Fruit fly (Drosophila melanogaster) whole organism, embryonic: Measurements from ENCODE around the gene cup.
A peak's percentile ranks its signal among the peaks of the same experiment; 100 is the strongest.

Source experiments
- Abd-B ChIP-seq: fragments of 200-800 bp; sonication (Bioruptor generic); optimal IDR thresholded peaks from 2 replicates; lab custom pipeline; 2018; ENCODE audit warnings: missing biosample characterization, mild to moderate bottlenecking, missing genetic modification characterization, moderate library complexity
- Antp ChIP-seq: fragments of 200-800 bp; sonication (Bioruptor generic); optimal IDR thresholded peaks from 3 replicates; lab custom pipeline; 2016; ENCODE audit warnings: missing biosample characterization, missing genetic modification characterization
- CG10209 ChIP-seq: fragments of 200-800 bp; sonication (Bioruptor generic); optimal IDR thresholded peaks from 3 replicates; lab custom pipeline; 2017; ENCODE audit warnings: missing biosample characterization, mild to moderate bottlenecking, missing genetic modification characterization, missing genetic modification reagents
- CG1024 ChIP-seq: fragments of 200-800 bp; sonication (Bioruptor generic); IDR thresholded peaks from 2 replicates; pipeline ENCODE4 v1.3.6; 2022; ENCODE audit warnings: missing biosample characterization, missing genetic modification characterization
- CG10267 ChIP-seq: fragments of 200-800 bp; sonication (Bioruptor generic); optimal IDR thresholded peaks from 2 replicates; lab custom pipeline; 2018; ENCODE audit warnings: missing biosample characterization, mild to moderate bottlenecking, missing genetic modification characterization, moderate library complexity
- CG10321 ChIP-seq: fragments of 200-800 bp; sonication (Bioruptor generic); IDR thresholded peaks from 2 replicates; pipeline ENCODE4 v1.3.6; 2022; ENCODE audit warnings: missing biosample characterization, missing genetic modification characterization
- CG11456 ChIP-seq: fragments of 200-800 bp; sonication (Bioruptor generic); IDR thresholded peaks from 3 replicates; pipeline ENCODE4 v1.3.6; 2022; ENCODE audit warnings: missing biosample characterization, missing genetic modification characterization
- CG11723 ChIP-seq: fragments of 200-800 bp; sonication (Bioruptor generic); optimal IDR thresholded peaks from 2 replicates; lab custom pipeline; 2017; ENCODE audit warnings: missing biosample characterization, mild to moderate bottlenecking, missing genetic modification characterization
- CG12155 ChIP-seq: fragments of 200-800 bp; sonication (Bioruptor generic); optimal IDR thresholded peaks from 3 replicates; lab custom pipeline; 2016; ENCODE audit warnings: missing biosample characterization, missing genetic modification characterization
- CG12769 ChIP-seq: fragments of 200-800 bp; sonication (Bioruptor generic); optimal IDR thresholded peaks from 2 replicates; lab custom pipeline; 2019; ENCODE audit warnings: missing biosample characterization, mild to moderate bottlenecking, missing genetic modification characterization, moderate library complexity
- CG13287 ChIP-seq: fragments of 200-800 bp; sonication (Bioruptor generic); IDR thresholded peaks from 2 replicates; pipeline ENCODE4 v1.3.6; 2022; ENCODE audit warnings: missing biosample characterization, missing genetic modification characterization; ENCODE audit not compliant: partially characterized antibody
- CG14050 ChIP-seq: fragments of 200-800 bp; sonication (Bioruptor generic); IDR thresholded peaks from 3 replicates; pipeline ENCODE4 v1.3.6; 2022; ENCODE audit warnings: missing biosample characterization, missing genetic modification characterization
- CG1792 ChIP-seq: fragments of 200-800 bp; sonication (Bioruptor generic); optimal IDR thresholded peaks from 2 replicates; lab custom pipeline; 2016; ENCODE audit warnings: missing biosample characterization, missing genetic modification characterization
- CG18599 ChIP-seq: fragments of 200-800 bp; sonication (Bioruptor generic); optimal IDR thresholded peaks from 3 replicates; lab custom pipeline; 2017; ENCODE audit warnings: missing biosample characterization, missing genetic modification characterization, mild to moderate bottlenecking, moderate library complexity, missing genetic modification reagents
- CG18764 ChIP-seq: fragments of 200-800 bp; sonication (Bioruptor generic); optimal IDR thresholded peaks from 3 replicates; lab custom pipeline; 2016; ENCODE audit warnings: missing biosample characterization, missing genetic modification characterization
- CG2120 ChIP-seq: fragments of 200-800 bp; sonication (Bioruptor generic); optimal IDR thresholded peaks from 3 replicates; lab custom pipeline; 2016; ENCODE audit warnings: missing biosample characterization, missing genetic modification characterization
- CG2199 ChIP-seq: fragments of 200-800 bp; sonication (Bioruptor generic); IDR thresholded peaks from 3 replicates; pipeline ENCODE4 v1.3.6; 2022; ENCODE audit warnings: missing biosample characterization, missing genetic modification characterization
- CG2889 ChIP-seq: fragments of 200-800 bp; sonication (Bioruptor generic); IDR thresholded peaks from 3 replicates; pipeline ENCODE4 v1.3.6; 2022; ENCODE audit warnings: missing biosample characterization, missing genetic modification characterization
- CG34422 ChIP-seq: fragments of 200-800 bp; sonication (Bioruptor generic); IDR thresholded peaks from 3 replicates; pipeline ENCODE4 v1.3.6; 2022; ENCODE audit warnings: missing biosample characterization, missing genetic modification characterization
- CG4282 ChIP-seq: fragments of 200-800 bp; sonication (Bioruptor generic); optimal IDR thresholded peaks from 2 replicates; lab custom pipeline; 2016; ENCODE audit warnings: missing biosample characterization, missing genetic modification characterization
- CG9609 ChIP-seq: fragments of 200-800 bp; sonication (Bioruptor generic); optimal IDR thresholded peaks from 3 replicates; lab custom pipeline; 2016; ENCODE audit warnings: missing biosample characterization, missing genetic modification characterization
- CG9876 ChIP-seq: fragments of 200-800 bp; sonication (Bioruptor generic); optimal IDR thresholded peaks from 2 replicates; lab custom pipeline; 2016; ENCODE audit warnings: missing biosample characterization, missing genetic modification characterization
- D19A ChIP-seq: fragments of 200-800 bp; optimal IDR thresholded peaks from 3 replicates; lab custom pipeline; 2019; ENCODE audit warnings: missing biosample characterization, mild to moderate bottlenecking, missing genetic modification characterization, moderate library complexity
- E2f1 ChIP-seq: fragments of 200-800 bp; sonication (Bioruptor generic); IDR thresholded peaks from 2 replicates; pipeline ENCODE4 v1.3.6; 2022; ENCODE audit warnings: missing biosample characterization, missing genetic modification characterization
- ERR ChIP-seq: fragments of 200-800 bp; sonication (Bioruptor generic); optimal IDR thresholded peaks from 2 replicates; lab custom pipeline; 2016; ENCODE audit warnings: missing biosample characterization, missing genetic modification characterization
- H2.0 ChIP-seq: fragments of 200-800 bp; sonication (Bioruptor generic); IDR thresholded peaks from 2 replicates; pipeline ENCODE4 v1.3.6; 2022; ENCODE audit warnings: missing biosample characterization, missing genetic modification characterization
- Lpt ChIP-seq: fragments of >200 bp; optimal IDR thresholded peaks from 2 replicates; lab custom pipeline; 2018; ENCODE audit warnings: missing biosample characterization, missing genetic modification characterization
- Myb ChIP-seq: fragments of 200-800 bp; sonication (Bioruptor generic); optimal IDR thresholded peaks from 2 replicates; lab custom pipeline; 2016; ENCODE audit warnings: missing biosample characterization, missing genetic modification characterization
- NC2α ChIP-seq: fragments of 200-800 bp; sonication (Bioruptor generic); optimal IDR thresholded peaks from 2 replicates; lab custom pipeline; 2016; ENCODE audit warnings: missing biosample characterization, missing genetic modification characterization
- Neu2 ChIP-seq: fragments of 200-800 bp; sonication (Bioruptor generic); optimal IDR thresholded peaks from 3 replicates; lab custom pipeline; 2016; ENCODE audit warnings: missing biosample characterization, missing genetic modification characterization, borderline replicate concordance
- Oli ChIP-seq: fragments of 200-800 bp; sonication (Bioruptor generic); optimal IDR thresholded peaks from 2 replicates; lab custom pipeline; 2018; ENCODE audit warnings: missing biosample characterization, mild to moderate bottlenecking, missing genetic modification characterization, moderate library complexity
- Sry-δ ChIP-seq: fragments of 200-800 bp; sonication (Bioruptor generic); optimal IDR thresholded peaks from 2 replicates; lab custom pipeline; 2016; ENCODE audit warnings: missing biosample characterization, missing genetic modification characterization
- ac ChIP-seq: fragments of 200-800 bp; sonication (Bioruptor generic); optimal IDR thresholded peaks from 3 replicates; lab custom pipeline; 2017; ENCODE audit warnings: missing biosample characterization, mild to moderate bottlenecking, missing genetic modification characterization
- az2 ChIP-seq: fragments of 200-800 bp; sonication (Bioruptor generic); optimal IDR thresholded peaks from 3 replicates; lab custom pipeline; 2016; ENCODE audit warnings: missing biosample characterization, missing genetic modification characterization
- cas ChIP-seq: fragments of 200-800 bp; sonication (Bioruptor generic); IDR thresholded peaks from 2 replicates; pipeline ENCODE4 v1.3.6; 2022; ENCODE audit warnings: missing biosample characterization, missing genetic modification characterization
- dimm ChIP-seq: fragments of 200-800 bp; sonication (Bioruptor generic); IDR thresholded peaks from 2 replicates; pipeline ENCODE4 v1.3.6; 2022; ENCODE audit warnings: missing biosample characterization, missing genetic modification characterization
- fd102C ChIP-seq: fragments of 200-800 bp; sonication (Bioruptor generic); optimal IDR thresholded peaks from 2 replicates; lab custom pipeline; 2018; ENCODE audit warnings: missing biosample characterization, mild to moderate bottlenecking, missing genetic modification characterization, moderate library complexity
- fd64A ChIP-seq: fragments of 200-800 bp; sonication (Bioruptor generic); optimal IDR thresholded peaks from 3 replicates; lab custom pipeline; 2018; ENCODE audit warnings: missing biosample characterization, mild to moderate bottlenecking, missing genetic modification characterization
- gsb-n ChIP-seq: fragments of 200-800 bp; sonication (Bioruptor generic); optimal IDR thresholded peaks from 3 replicates; lab custom pipeline; 2018; ENCODE audit warnings: missing biosample characterization, mild to moderate bottlenecking, missing genetic modification characterization
- hb ChIP-seq: fragments of 200-800 bp; sonication (Bioruptor generic); IDR thresholded peaks from 3 replicates; pipeline ENCODE4 v1.3.6; 2022; ENCODE audit warnings: missing biosample characterization, missing genetic modification characterization; ENCODE audit not compliant: partially characterized antibody
- jigr1 ChIP-seq: fragments of 200-800 bp; sonication (Bioruptor generic); IDR thresholded peaks from 3 replicates; pipeline ENCODE4 v1.3.6; 2022; ENCODE audit warnings: missing biosample characterization, missing genetic modification characterization
- kah ChIP-seq: fragments of 200-800 bp; sonication (Bioruptor generic); optimal IDR thresholded peaks from 2 replicates; lab custom pipeline; 2018; ENCODE audit warnings: missing biosample characterization, mild to moderate bottlenecking, missing genetic modification characterization
- lmd ChIP-seq: fragments of 200-800 bp; sonication (Bioruptor generic); IDR thresholded peaks from 2 replicates; pipeline ENCODE4 v1.3.6; 2022; ENCODE audit warnings: missing biosample characterization, missing genetic modification characterization
- p53 ChIP-seq: fragments of 200-800 bp; sonication (Bioruptor generic); optimal IDR thresholded peaks from 2 replicates; lab custom pipeline; 2016; ENCODE audit warnings: missing biosample characterization, missing genetic modification characterization
- ranshi ChIP-seq: fragments of 200-800 bp; sonication (Bioruptor generic); IDR thresholded peaks from 2 replicates; pipeline ENCODE4 v1.3.6; 2022; ENCODE audit warnings: missing biosample characterization, missing genetic modification characterization
- repo ChIP-seq: fragments of 200-800 bp; sonication (Bioruptor generic); optimal IDR thresholded peaks from 2 replicates; lab custom pipeline; 2016; ENCODE audit warnings: missing biosample characterization, missing genetic modification characterization
- shn ChIP-seq: fragments of 200-800 bp; sonication (Bioruptor generic); optimal IDR thresholded peaks from 3 replicates; lab custom pipeline; 2016; ENCODE audit warnings: missing biosample characterization, missing genetic modification characterization
- sisA ChIP-seq: fragments of 200-800 bp; sonication (Bioruptor generic); IDR thresholded peaks from 2 replicates; pipeline ENCODE4 v1.3.6; 2022; ENCODE audit warnings: missing biosample characterization, missing genetic modification characterization
- unc-4 ChIP-seq: fragments of 200-800 bp; sonication (Bioruptor generic); IDR thresholded peaks from 2 replicates; pipeline ENCODE4 v1.3.6; 2022; ENCODE audit warnings: missing biosample characterization, missing genetic modification characterization; ENCODE audit not compliant: partially characterized antibody
- vfl ChIP-seq: fragments of 200-800 bp; sonication (Bioruptor generic); optimal IDR thresholded peaks from 2 replicates; lab custom pipeline; 2016; ENCODE audit warnings: missing biosample characterization, missing genetic modification characterization

The cup gene

dm6 chr2L:6673211-6674012 is 9.9 kb downstream of the cup start, which contains the start of gene Spn27A (continued):
- peak; percentile 70 for TF ChIP-seq az2 (GFP tag; lab: Kevin White, UChicago)
- TF ChIP-seq CG34422 (GFP tag; lab: Robert Waterston, UW), result no peak
- TF ChIP-seq ranshi (GFP tag; lab: Robert Waterston, UW), result no peak
- TF ChIP-seq cas (GFP tag; lab: Robert Waterston, UW), result no peak
- TF ChIP-seq Oli (tag; lab: Kevin White, UChicago), result peak; percentile 63
- TF ChIP-seq CG18764 (GFP tag; lab: Kevin White, UChicago), result peak; percentile 35
- peak; percentile 51 for TF ChIP-seq NC2α (GFP tag; lab: Kevin White, UChicago)
- TF ChIP-seq CG9609 (GFP tag; lab: Kevin White, UChicago), result peak; percentile 46
- TF ChIP-seq sisA, result peak; percentile 28; the same call in 1 of the 2 replicates
- TF ChIP-seq Lpt (GFP tag; lab: Kevin White, UChicago), result no peak
- peak; percentile 47 for TF ChIP-seq CG1792
- TF ChIP-seq CG11723 (GFP tag; lab: Kevin White, UChicago), result peak; percentile 35
- TF ChIP-seq CG10209 (GFP tag; lab: Kevin White, UChicago), result peak; percentile 56
- peak; percentile 19 for TF ChIP-seq ERR (GFP tag; lab: Kevin White, UChicago)
- TF ChIP-seq CG10267 (tag; lab: Kevin White, UChicago), result peak; percentile 95
- no peak for TF ChIP-seq Neu2 (GFP tag; lab: Kevin White, UChicago)
- peak; percentile 59 for TF ChIP-seq gsb-n (tag; lab: Kevin White, UChicago)
- peak; percentile 30; the same call in 1 of the 2 replicates for TF ChIP-seq CG13287 (GFP tag; lab: Robert Waterston, UW)
- peak; percentile 79 for TF ChIP-seq Myb (GFP tag; lab: Kevin White, UChicago)
- TF ChIP-seq kah (GFP tag; lab: Kevin White, UChicago), result peak; percentile 8
- no peak for TF ChIP-seq CG11456 (GFP tag; lab: Robert Waterston, UW)
- TF ChIP-seq unc-4 (GFP tag; lab: Robert Waterston, UW), result no peak
- 0 out of 2 replicates have a peak, but pooled peaks have one; percentile 34 for TF ChIP-seq E2f1 (GFP tag; lab: Robert Waterston, UW)
- no peak for TF ChIP-seq jigr1 (GFP tag; lab: Robert Waterston, UW)
- TF ChIP-seq H2.0, result no peak
- peak; percentile 51 for TF ChIP-seq Sry-δ (GFP tag; lab: Kevin White, UChicago)
- no peak for TF ChIP-seq CG1024 (GFP tag; lab: Robert Waterston, UW)
- TF ChIP-seq lmd, result peak; percentile 29; the same call in 1 of the 2 replicates
- TF ChIP-seq CG4282 (GFP tag; lab: Kevin White, UChicago), result no peak
- TF ChIP-seq CG2120 (GFP tag; lab: Kevin White, UChicago), result peak; percentile 76
- no peak for TF ChIP-seq dimm (GFP tag; lab: Robert Waterston, UW)
- TF ChIP-seq D19A (tag; lab: Kevin White, UChicago), result no peak
- TF ChIP-seq CG10321, result no peak
- TF ChIP-seq CG2889 (GFP tag; lab: Robert Waterston, UW), result no peak
- TF ChIP-seq CG18599, result no peak
- peak; percentile 6 for TF ChIP-seq vfl
- TF ChIP-seq ac (GFP tag; lab: Kevin White, UChicago), result no peak
- peak; percentile 3 for TF ChIP-seq CG12769 (tag; lab: Kevin White, UChicago)
- TF ChIP-seq hb (GFP tag; lab: Robert Waterston, UW), result no peak
- TF ChIP-seq fd64A (GFP tag; lab: Kevin White, UChicago), result no peak
- peak; percentile 59 for TF ChIP-seq Abd-B (GFP tag; lab: Kevin White, UChicago)
- TF ChIP-seq repo, result peak; percentile 1
- peak; percentile 40 for TF ChIP-seq CG12155
- TF ChIP-seq CG14050 (GFP tag; lab: Robert Waterston, UW), result peak; percentile 19; the same call in 2 of the 3 replicates
- TF ChIP-seq shn, result no peak
- TF ChIP-seq fd102C (GFP tag; lab: Kevin White, UChicago), result no peak
- TF ChIP-seq p53, result peak; percentile 58
- no peak for TF ChIP-seq CG2199 (GFP tag; lab: Robert Waterston, UW)
- peak; percentile 50 for TF ChIP-seq Antp (GFP tag; lab: Kevin White, UChicago)
- TF ChIP-seq CG9876 (GFP tag; lab: Kevin White, UChicago), result no peak
